Worm (Caenorhabditis elegans): ENCODE data around the gene xpo-1.

xpo-1 gene

DNA sequence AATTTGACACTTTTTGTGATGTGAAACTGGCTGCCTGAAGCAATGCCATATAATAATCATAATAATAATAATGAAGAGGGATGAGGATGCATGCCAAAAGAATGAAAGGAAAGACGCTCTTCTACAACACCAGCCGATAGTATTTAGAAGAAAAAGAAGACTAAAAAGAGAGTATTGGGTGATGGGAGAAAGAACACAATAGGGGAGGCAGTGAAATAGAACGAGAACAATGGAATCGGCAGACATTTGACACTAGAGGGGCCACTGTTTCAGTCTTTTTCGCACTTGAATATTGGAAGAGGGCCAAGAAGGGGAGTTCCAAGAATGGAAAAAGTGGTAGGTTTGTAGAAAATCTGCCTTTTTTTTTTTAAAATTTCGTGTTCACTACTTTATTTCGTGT, 42.3 kb downstream of the xpo-1 start, which contains the start of gene memo-1:
memo-1 (minus strand) TSS at position 2 of the 400 bp plus-strand sequence.
- TF ChIP-seq ceh-9 (tag; optimal IDR thresholded peaks at IDR 0.05), result no peak
- TF ChIP-seq ztf-11 (tag; optimal IDR thresholded peaks at IDR 0.05), result no peak
- TF ChIP-seq ama-1 (optimal IDR thresholded peaks at IDR 0.05), result no peak
- TF ChIP-seq elt-1 (tag; optimal IDR thresholded peaks at IDR 0.05), result no peak
- TF ChIP-seq pha-4 (tag; optimal IDR thresholded peaks at IDR 0.05), result no peak
- no peak for TF ChIP-seq nhr-11 (tag; optimal IDR thresholded peaks at IDR 0.05)
- TF ChIP-seq sea-2 (GFP tag; optimal IDR thresholded peaks at IDR 0.05), result no peak
- TF ChIP-seq mdl-1 (tag; optimal IDR thresholded peaks at IDR 0.05), result no peak
- TF ChIP-seq nhr-25 (tag; optimal IDR thresholded peaks at IDR 0.05), result no peak
- no peak for TF ChIP-seq nhr-23 (tag; optimal IDR thresholded peaks at IDR 0.05)
- TF ChIP-seq eor-1 (tag; optimal IDR thresholded peaks at IDR 0.05), result no peak
- no peak for TF ChIP-seq elt-3 (tag; optimal IDR thresholded peaks at IDR 0.05)

DNA sequence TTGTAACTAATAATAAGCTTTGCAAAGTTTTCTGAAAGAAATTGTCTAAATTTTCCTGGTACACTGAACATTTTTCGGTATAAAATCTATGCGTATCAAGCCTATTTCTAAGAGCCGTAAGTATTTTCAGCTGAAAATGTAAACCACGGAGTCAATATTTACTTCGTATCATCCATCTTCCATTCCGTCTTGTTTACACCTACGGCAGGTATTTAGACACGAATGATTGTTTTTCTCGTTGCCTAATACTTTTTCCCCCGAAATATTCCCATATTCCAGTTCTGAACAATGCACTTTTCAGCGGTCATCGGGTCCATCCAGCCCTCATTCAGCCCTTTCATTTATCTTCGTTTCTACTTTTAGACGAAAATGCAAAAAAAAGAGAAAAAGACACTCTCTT, 42.8 kb downstream of the xpo-1 start:
- TF ChIP-seq lin-39 (tag; optimal IDR thresholded peaks at IDR 0.05), result peak; percentile 32
- no peak for TF ChIP-seq nhr-77 (tag; optimal IDR thresholded peaks at IDR 0.05)
- no peak for TF ChIP-seq mdl-1 (tag; optimal IDR thresholded peaks at IDR 0.05)
- no peak for TF ChIP-seq ceh-28 (tag; optimal IDR thresholded peaks at IDR 0.05)
- no peak for TF ChIP-seq elt-2 (tag; optimal IDR thresholded peaks at IDR 0.05)
- no peak for TF ChIP-seq elt-3 (tag; optimal IDR thresholded peaks at IDR 0.05)
- TF ChIP-seq nhr-67 (tag; optimal IDR thresholded peaks at IDR 0.05), result no peak
- no peak for TF ChIP-seq ceh-82 (tag; optimal IDR thresholded peaks at IDR 0.05)
- TF ChIP-seq skn-1 (tag; optimal IDR thresholded peaks at IDR 0.05), result no peak
- no peak for TF ChIP-seq snpc-4 (tag; optimal IDR thresholded peaks at IDR 0.05)
- TF ChIP-seq eor-1 (tag; optimal IDR thresholded peaks at IDR 0.05), result no peak
- TF ChIP-seq daf-12 (tag; optimal IDR thresholded peaks at IDR 0.05), result no peak
- no peak for TF ChIP-seq nhr-25 (tag; optimal IDR thresholded peaks at IDR 0.05)
- peak; percentile 88 for TF ChIP-seq pha-4 (tag; optimal IDR thresholded peaks at IDR 0.05)
- TF ChIP-seq sea-2 (GFP tag; optimal IDR thresholded peaks at IDR 0.05), result no peak
- TF ChIP-seq elt-1 (tag; optimal IDR thresholded peaks at IDR 0.05), result no peak

DNA sequence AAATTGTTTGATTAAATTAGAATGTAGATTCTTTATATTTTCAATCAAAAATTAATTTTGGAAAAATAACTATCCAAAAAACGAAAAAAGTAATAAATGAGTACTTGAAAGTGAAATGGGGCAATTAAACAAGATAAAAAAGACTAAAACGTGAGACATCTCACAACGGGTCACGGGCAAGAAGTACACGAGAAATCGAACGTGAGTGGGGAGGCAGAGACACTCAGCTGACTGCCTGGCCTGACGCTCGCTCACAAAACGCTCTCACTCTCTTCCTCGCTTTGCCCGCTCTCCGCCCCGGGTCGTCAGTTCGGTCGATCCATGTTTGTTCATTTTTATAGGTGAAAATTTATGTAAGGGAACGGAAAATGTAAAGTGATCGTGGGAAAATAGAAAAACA, 43.4 kb downstream of the xpo-1 start:
- no peak for TF ChIP-seq elt-1 (tag; optimal IDR thresholded peaks at IDR 0.05)
- TF ChIP-seq nhr-77 (tag; optimal IDR thresholded peaks at IDR 0.05), result no peak
- TF ChIP-seq ceh-16 (tag; optimal IDR thresholded peaks at IDR 0.05), result no peak
- no peak for TF ChIP-seq nhr-28 (tag; optimal IDR thresholded peaks at IDR 0.05)
- no peak for TF ChIP-seq nhr-67 (tag; optimal IDR thresholded peaks at IDR 0.05)
- TF ChIP-seq ceh-9 (tag; optimal IDR thresholded peaks at IDR 0.05), result no peak
- TF ChIP-seq elt-3 (tag; optimal IDR thresholded peaks at IDR 0.05), result no peak
- no peak for TF ChIP-seq sea-2 (GFP tag; optimal IDR thresholded peaks at IDR 0.05)
- TF ChIP-seq ama-1 (optimal IDR thresholded peaks at IDR 0.05), result peak; percentile 8
- TF ChIP-seq zag-1 (tag; optimal IDR thresholded peaks at IDR 0.05), result no peak
- TF ChIP-seq mdl-1 (tag; optimal IDR thresholded peaks at IDR 0.05), result no peak
- no peak for TF ChIP-seq mml-1 (tag; optimal IDR thresholded peaks at IDR 0.05)
- TF ChIP-seq nhr-11 (tag; optimal IDR thresholded peaks at IDR 0.05), result no peak
- no peak for TF ChIP-seq unc-62 (GFP tag; optimal IDR thresholded peaks at IDR 0.05)
- no peak for TF ChIP-seq pqm-1 (tag; optimal IDR thresholded peaks at IDR 0.05)
- TF ChIP-seq nhr-23 (tag; optimal IDR thresholded peaks at IDR 0.05), result peak; percentile 15
- no peak for TF ChIP-seq eor-1 (tag; optimal IDR thresholded peaks at IDR 0.05)
- TF ChIP-seq ztf-4 (tag; optimal IDR thresholded peaks at IDR 0.05), result no peak
- TF ChIP-seq hmg-11 (tag; optimal IDR thresholded peaks at IDR 0.05), result peak; percentile 38
- no peak for TF ChIP-seq fkh-10 (GFP tag; optimal IDR thresholded peaks at IDR 0.05)
- peak; percentile 31 for TF ChIP-seq elt-2 (tag; optimal IDR thresholded peaks at IDR 0.05)
- TF ChIP-seq pha-4 (tag; optimal IDR thresholded peaks at IDR 0.05), result peak; percentile 45

- TF ChIP-seq nhr-237 (tag; optimal IDR thresholded peaks at IDR 0.05), result no peak
- TF ChIP-seq nhr-28 (tag; optimal IDR thresholded peaks at IDR 0.05), result no peak
- TF ChIP-seq lsy-12 (tag; optimal IDR thresholded peaks at IDR 0.05), result no peak
Observed at ce11 chrV:7852078-7852477, 47.2 kb downstream of the xpo-1 start.

ce11 chrV:7853900-7854299, 49.0 kb downstream of the xpo-1 start:
- no peak for TF ChIP-seq jun-1 (tag; optimal IDR thresholded peaks at IDR 0.05)
- TF ChIP-seq nhr-11 (tag; optimal IDR thresholded peaks at IDR 0.05), result no peak
- no peak for TF ChIP-seq ceh-28 (tag; optimal IDR thresholded peaks at IDR 0.05)
- peak; percentile 19 for TF ChIP-seq hmg-11 (tag; optimal IDR thresholded peaks at IDR 0.05)
- no peak for TF ChIP-seq sea-2 (GFP tag; optimal IDR thresholded peaks at IDR 0.05)
- no peak for TF ChIP-seq nhr-12 (tag; optimal IDR thresholded peaks at IDR 0.05)
- TF ChIP-seq elt-3 (tag; optimal IDR thresholded peaks at IDR 0.05), result no peak
- peak; percentile 26 for TF ChIP-seq nfya-1 (tag; optimal IDR thresholded peaks at IDR 0.05; ENCODE audit: insufficient read depth)
- TF ChIP-seq skn-1 (tag; optimal IDR thresholded peaks at IDR 0.05), result no peak
- peak; percentile 14 for TF ChIP-seq lin-15B (tag; optimal IDR thresholded peaks at IDR 0.05)
- TF ChIP-seq snpc-4 (tag; optimal IDR thresholded peaks at IDR 0.05), result peak; percentile 19
- TF ChIP-seq pha-4 (tag; optimal IDR thresholded peaks at IDR 0.05), result peak; percentile 29
- no peak for TF ChIP-seq egl-27 (tag; optimal IDR thresholded peaks at IDR 0.05)
- TF ChIP-seq fos-1 (tag; optimal IDR thresholded peaks at IDR 0.05), result no peak
- no peak for TF ChIP-seq nhr-77 (tag; optimal IDR thresholded peaks at IDR 0.05)

Data from whole organism, L3 larva.